Worm (Caenorhabditis elegans) whole organism, L3 larva: ENCODE measurements around the gene fbxa-29.

Experiments
- nhr-25 ChIP-seq: sonication (generic microtip); optimal IDR thresholded peaks from 2 replicates; lab custom pipeline; 2017; ENCODE audit warnings: missing biosample characterization, missing genetic modification characterization
- unc-62 ChIP-seq: fragments of 150-350 bp; sonication (generic microtip); optimal IDR thresholded peaks from 4 replicates; lab custom pipeline; 2014; ENCODE audit warnings: missing biosample characterization, missing genetic modification reagents, missing genetic modification characterization

DNA sequence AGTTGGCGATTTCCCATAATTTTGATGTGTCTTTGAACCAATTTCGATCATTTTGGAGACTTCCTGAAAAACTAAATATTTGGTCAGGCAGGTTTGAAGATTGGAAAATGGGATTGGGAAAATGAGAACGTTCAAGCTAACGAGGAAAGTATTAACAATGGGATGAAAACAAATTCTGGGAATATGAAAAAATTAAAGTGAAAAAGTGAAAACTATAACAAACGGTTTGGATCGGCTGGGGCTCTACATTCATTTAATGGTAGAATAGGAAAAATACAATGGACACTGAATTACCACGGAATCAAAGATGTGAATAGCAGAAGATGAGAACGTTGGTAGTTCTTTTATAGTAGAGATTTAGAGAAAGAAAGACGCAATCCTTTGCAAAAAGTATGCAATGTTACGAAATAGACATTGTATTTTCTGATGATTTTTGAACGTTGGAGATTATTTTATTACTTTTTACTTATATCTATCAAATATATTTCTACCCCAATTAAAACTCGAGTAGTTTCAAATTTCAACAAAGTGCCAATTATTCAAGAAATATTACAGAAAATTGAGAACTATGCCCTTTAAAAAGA lies 15.1 kb upstream of the fbxa-29 start, which contains the start of gene fbxa-50:
- TF ChIP-seq nhr-25 (tag; lab: Kevin White, UChicago) (no peak), unc-62 (GFP tag; lab: Kevin White, UChicago) (no peak)
